Worm (Caenorhabditis elegans): ENCODE measurements around the gene pdi-1.
A peak's percentile ranks its signal among the peaks of the same experiment; 100 is the strongest.

The pdi-1 gene

DNA sequence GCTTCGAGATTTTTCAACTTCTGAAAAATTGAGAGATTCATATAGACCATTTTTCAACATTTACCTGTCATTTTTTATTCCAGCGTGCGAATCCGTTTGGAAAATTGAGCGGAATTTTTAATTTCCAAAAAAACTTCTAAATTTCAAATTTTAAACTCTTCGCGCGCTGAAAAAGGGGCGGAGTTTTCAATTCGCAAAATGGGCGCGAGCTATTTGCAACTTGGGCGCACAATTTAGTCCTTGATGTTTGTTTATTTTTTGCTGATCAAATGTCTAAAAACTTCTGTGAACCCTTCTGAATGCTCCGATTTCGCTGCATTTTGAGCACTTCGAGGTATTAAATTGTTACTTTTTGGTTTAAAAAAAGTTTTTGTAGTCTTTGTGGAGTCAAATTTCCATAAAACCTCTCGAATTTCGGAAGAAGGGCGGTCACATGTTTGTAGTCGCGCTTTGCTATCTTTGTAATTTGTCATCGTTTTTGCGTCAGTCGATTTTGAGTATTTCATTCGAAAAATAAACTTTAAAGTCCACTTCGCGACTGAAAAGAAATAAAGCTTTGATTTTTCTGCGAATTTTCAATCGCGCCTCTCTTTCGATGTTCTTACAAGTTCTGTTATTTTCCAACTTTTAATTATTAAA is 50.5 kb downstream of the pdi-1 start, which contains the start of the genes madf-8 and gsr-1 (continued):
- TF ChIP-seq nhr-129 (tag; optimal IDR thresholded peaks at IDR 0.05) (peak; percentile 61), sem-4 (tag; optimal IDR thresholded peaks at IDR 0.05) (peak; percentile 6), skn-1 (tag; optimal IDR thresholded peaks at IDR 0.05) (peak; percentile 37), alr-1 (tag; optimal IDR thresholded peaks at IDR 0.05) (no peak), mab-5 (tag; optimal IDR thresholded peaks at IDR 0.05) (no peak), nhr-11 (tag; optimal IDR thresholded peaks at IDR 0.05) (no peak), peb-1 (tag; optimal IDR thresholded peaks at IDR 0.05) (no peak), nhr-25 (tag; optimal IDR thresholded peaks at IDR 0.05) (no peak), fos-1 (tag; optimal IDR thresholded peaks at IDR 0.05) (peak; percentile 13), unc-62 (GFP tag; optimal IDR thresholded peaks at IDR 0.05) (no peak), ama-1 (optimal IDR thresholded peaks at IDR 0.05) (peak; percentile 34), R02D3.7 (tag; optimal IDR thresholded peaks at IDR 0.05) (no peak), nhr-21 (tag; optimal IDR thresholded peaks at IDR 0.05) (no peak), crh-2 (tag; optimal IDR thresholded peaks at IDR 0.05) (no peak), unc-39 (tag; optimal IDR thresholded peaks at IDR 0.05) (no peak)

DNA sequence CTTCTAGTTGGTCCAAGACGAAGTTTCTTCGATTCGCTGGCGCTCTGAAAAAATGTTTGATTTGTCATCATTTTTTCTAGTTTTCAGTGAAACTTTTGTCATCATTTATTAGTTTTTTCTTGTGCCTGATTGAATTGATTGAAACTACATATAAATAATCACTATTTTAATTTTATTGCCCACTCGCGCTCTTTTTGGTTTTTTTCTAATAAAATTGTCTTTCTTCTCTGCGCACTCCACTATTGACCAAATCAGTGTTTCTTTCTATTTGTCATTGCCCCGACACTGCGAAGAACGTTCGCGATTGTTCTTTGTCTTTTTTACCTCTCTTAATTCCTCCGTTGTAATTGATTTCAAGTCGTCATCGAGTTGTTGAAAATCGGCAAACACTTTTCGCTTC is 51.0 kb downstream of the pdi-1 start:
- TF ChIP-seq nhr-21 (tag; optimal IDR thresholded peaks at IDR 0.05) (no peak), sem-4 (tag; optimal IDR thresholded peaks at IDR 0.05) (no peak), aly-2 (tag; optimal IDR thresholded peaks at IDR 0.05) (no peak), unc-39 (tag; optimal IDR thresholded peaks at IDR 0.05) (no peak), nhr-77 (tag; optimal IDR thresholded peaks at IDR 0.05) (no peak), mab-5 (tag; optimal IDR thresholded peaks at IDR 0.05) (no peak), nhr-25 (tag; optimal IDR thresholded peaks at IDR 0.05) (peak; percentile 7), unc-62 (GFP tag; optimal IDR thresholded peaks at IDR 0.05) (no peak), nhr-6 (tag; optimal IDR thresholded peaks at IDR 0.05) (no peak), nhr-129 (tag; optimal IDR thresholded peaks at IDR 0.05) (no peak), nhr-237 (tag; optimal IDR thresholded peaks at IDR 0.05) (no peak), nhr-10 (tag; optimal IDR thresholded peaks at IDR 0.05) (no peak), R02D3.7 (tag; optimal IDR thresholded peaks at IDR 0.05) (no peak), sma-3 (GFP tag; optimal IDR thresholded peaks at IDR 0.05) (peak; percentile 22), ceh-16 (tag; optimal IDR thresholded peaks at IDR 0.05) (no peak), snpc-4 (tag; optimal IDR thresholded peaks at IDR 0.05) (no peak), nhr-12 (tag; optimal IDR thresholded peaks at IDR 0.05) (no peak), lin-11 (tag; optimal IDR thresholded peaks at IDR 0.05) (no peak), egl-27 (tag; optimal IDR thresholded peaks at IDR 0.05) (no peak), fos-1 (tag; optimal IDR thresholded peaks at IDR 0.05) (peak; percentile 35), Y55F3AM.14 (GFP tag; optimal IDR thresholded peaks at IDR 0.05) (no peak), nhr-11 (tag; optimal IDR thresholded peaks at IDR 0.05) (no peak)
